Fruit fly (Drosophila melanogaster) whole organism, embryonic: ENCODE results near the gene CG7970.

ENCODE experiments used
- Atf3 ChIP-seq: fragments of 200-800 bp; sonication (Bioruptor generic); optimal IDR thresholded peaks from 3 replicates; lab custom pipeline; 2016; ENCODE audit warnings: missing biosample characterization, missing genetic modification characterization
- Bgb ChIP-seq: fragments of 200-800 bp; sonication (Bioruptor generic); IDR thresholded peaks from 2 replicates; pipeline ENCODE4 v1.3.6; 2022; ENCODE audit warnings: missing biosample characterization, missing genetic modification characterization; ENCODE audit not compliant: partially characterized antibody
- CG10543 ChIP-seq: fragments of 200-800 bp; sonication (Bioruptor generic); optimal IDR thresholded peaks from 3 replicates; lab custom pipeline; 2017; ENCODE audit warnings: missing biosample characterization, mild to moderate bottlenecking, missing genetic modification characterization, moderate library complexity
- CG11560 ChIP-seq: fragments of 200-800 bp; sonication (Bioruptor generic); IDR thresholded peaks from 3 replicates; pipeline ENCODE4 v1.3.6; 2022; ENCODE audit warnings: missing biosample characterization, missing genetic modification characterization
- CG14667 ChIP-seq: fragments of 200-800 bp; sonication (Bioruptor generic); IDR thresholded peaks from 2 replicates; pipeline ENCODE4 v1.3.6; 2022; ENCODE audit warnings: missing biosample characterization, missing genetic modification characterization
- CG15479 ChIP-seq: fragments of 200-800 bp; sonication (Bioruptor generic); optimal IDR thresholded peaks from 3 replicates; lab custom pipeline; 2019; ENCODE audit warnings: missing biosample characterization, mild to moderate bottlenecking, missing genetic modification characterization, moderate library complexity
- CG15514 ChIP-seq: fragments of 200-800 bp; sonication (Bioruptor generic); optimal IDR thresholded peaks from 3 replicates; lab custom pipeline; 2017; ENCODE audit warnings: missing biosample characterization, missing genetic modification characterization, mild to moderate bottlenecking, moderate library complexity, missing genetic modification reagents
- CG2120 ChIP-seq: fragments of 200-800 bp; sonication (Bioruptor generic); optimal IDR thresholded peaks from 3 replicates; lab custom pipeline; 2016; ENCODE audit warnings: missing biosample characterization, missing genetic modification characterization
- CG2199 ChIP-seq: fragments of 200-800 bp; sonication (Bioruptor generic); IDR thresholded peaks from 3 replicates; pipeline ENCODE4 v1.3.6; 2022; ENCODE audit warnings: missing biosample characterization, missing genetic modification characterization
- CG32532 ChIP-seq: fragments of 200-800 bp; sonication (Bioruptor generic); IDR thresholded peaks from 2 replicates; pipeline ENCODE4 v1.3.6; 2022; ENCODE audit warnings: missing biosample characterization, missing genetic modification characterization
- CG3995 ChIP-seq: fragments of 200-800 bp; sonication (Bioruptor generic); optimal IDR thresholded peaks from 3 replicates; lab custom pipeline; 2016; ENCODE audit warnings: missing biosample characterization, missing genetic modification characterization
- CG4328 ChIP-seq: fragments of 200-800 bp; sonication (Bioruptor generic); optimal IDR thresholded peaks from 3 replicates; lab custom pipeline; 2017; ENCODE audit warnings: missing biosample characterization, missing genetic modification reagents, missing genetic modification characterization
- CG6765 ChIP-seq: fragments of 200-800 bp; sonication (Bioruptor generic); optimal IDR thresholded peaks from 3 replicates; lab custom pipeline; 2017; ENCODE audit warnings: missing biosample characterization, mild to moderate bottlenecking, missing genetic modification characterization
- Dbx ChIP-seq: fragments of 200-800 bp; sonication (Bioruptor generic); IDR thresholded peaks from 3 replicates; pipeline ENCODE4 v1.3.6; 2022; ENCODE audit warnings: missing biosample characterization, missing genetic modification characterization
- Gug ChIP-seq: fragments of 200-800 bp; sonication (Bioruptor generic); IDR thresholded peaks from 4 replicates; pipeline ENCODE4 v1.3.6; 2022; ENCODE audit warnings: missing biosample characterization, missing genetic modification characterization
- HLHmδ ChIP-seq: fragments of 200-800 bp; sonication (Bioruptor generic); optimal IDR thresholded peaks from 2 replicates; lab custom pipeline; 2018; ENCODE audit warnings: missing biosample characterization, mild to moderate bottlenecking, missing genetic modification characterization, moderate library complexity
- Hmx ChIP-seq: fragments of 200-800 bp; sonication (Bioruptor generic); optimal IDR thresholded peaks from 2 replicates; lab custom pipeline; 2016; ENCODE audit warnings: missing biosample characterization, missing genetic modification characterization
- Kr ChIP-seq: fragments of 200-800 bp; sonication (Bioruptor generic); optimal IDR thresholded peaks from 2 replicates; lab custom pipeline; 2017; ENCODE audit warnings: missing biosample characterization, mild to moderate bottlenecking, missing genetic modification characterization
- NFAT ChIP-seq: fragments of 200-800 bp; sonication (Bioruptor generic); IDR thresholded peaks from 2 replicates; pipeline ENCODE4 v1.3.6; 2022; ENCODE audit warnings: missing biosample characterization, missing genetic modification characterization
- Nf-YC ChIP-seq: fragments of 200-800 bp; optimal IDR thresholded peaks from 3 replicates; lab custom pipeline; 2019; ENCODE audit warnings: missing biosample characterization, mild to moderate bottlenecking, missing genetic modification characterization, moderate library complexity
- Trl ChIP-seq, 3 experiments: fragments of >200 bp in 2 of 3; fragments of 200-800 bp in 1 of 3; sonication (Bioruptor generic) in 1 of 3; optimal IDR thresholded peaks; 2 replicates in 1 of 3; 3 replicates in 2 of 3; lab custom pipeline; 2016 to 2017; ENCODE audit warnings: missing biosample characterization in 1 of 3, missing genetic modification characterization in 1 of 3
- YL-1 ChIP-seq: fragments of 200-800 bp; sonication (Bioruptor generic); optimal IDR thresholded peaks from 3 replicates; lab custom pipeline; 2017; ENCODE audit warnings: missing biosample characterization, mild to moderate bottlenecking, missing genetic modification characterization
- abd-A ChIP-seq: fragments of 200-800 bp; sonication (Bioruptor generic); optimal IDR thresholded peaks from 3 replicates; lab custom pipeline; 2019; ENCODE audit warnings: missing biosample characterization, mild to moderate bottlenecking, missing genetic modification characterization, moderate library complexity
- bigmax ChIP-seq: fragments of 200-800 bp; sonication (Bioruptor generic); optimal IDR thresholded peaks from 2 replicates; lab custom pipeline; 2018; ENCODE audit warnings: missing biosample characterization, mild to moderate bottlenecking, missing genetic modification characterization
- bowl ChIP-seq: fragments of 200-800 bp; sonication (Bioruptor generic); IDR thresholded peaks from 2 replicates; pipeline ENCODE4 v1.3.6; 2022; ENCODE audit warnings: missing biosample characterization, missing genetic modification characterization
- crol ChIP-seq: fragments of 200-800 bp; sonication (Bioruptor generic); IDR thresholded peaks from 2 replicates; pipeline ENCODE4 v1.3.6; 2022; ENCODE audit warnings: missing biosample characterization, missing genetic modification characterization
- dm ChIP-seq: fragments of 200-800 bp; sonication (Bioruptor generic); optimal IDR thresholded peaks from 3 replicates; lab custom pipeline; 2016; ENCODE audit warnings: missing biosample characterization, missing genetic modification characterization
- grau ChIP-seq: fragments of 200-800 bp; optimal IDR thresholded peaks from 3 replicates; lab custom pipeline; 2019; ENCODE audit warnings: missing biosample characterization, mild to moderate bottlenecking, missing genetic modification characterization, moderate library complexity
- jigr1 ChIP-seq: fragments of 200-800 bp; sonication (Bioruptor generic); IDR thresholded peaks from 3 replicates; pipeline ENCODE4 v1.3.6; 2022; ENCODE audit warnings: missing biosample characterization, missing genetic modification characterization
- jing ChIP-seq: fragments of 200-800 bp; sonication (Bioruptor generic); optimal IDR thresholded peaks from 2 replicates; lab custom pipeline; 2018; ENCODE audit warnings: missing biosample characterization, mild to moderate bottlenecking, missing genetic modification characterization
- kay ChIP-seq: fragments of 200-800 bp; sonication (Bioruptor generic); optimal IDR thresholded peaks from 2 replicates; lab custom pipeline; 2016; ENCODE audit warnings: missing biosample characterization, missing genetic modification characterization
- knrl ChIP-seq: fragments of 200-800 bp; sonication (Bioruptor generic); IDR thresholded peaks from 3 replicates; pipeline ENCODE4 v1.3.6; 2022; ENCODE audit warnings: missing biosample characterization, missing genetic modification characterization; ENCODE audit not compliant: partially characterized antibody
- nau ChIP-seq: fragments of 200-800 bp; sonication (Bioruptor generic); optimal IDR thresholded peaks from 3 replicates; lab custom pipeline; 2017; ENCODE audit warnings: missing biosample characterization, mild to moderate bottlenecking, missing genetic modification characterization, missing genetic modification reagents
- nerfin-1 ChIP-seq: fragments of 200-800 bp; sonication (Bioruptor generic); optimal IDR thresholded peaks from 3 replicates; lab custom pipeline; 2019; ENCODE audit warnings: missing biosample characterization, mild to moderate bottlenecking, missing genetic modification characterization, moderate library complexity
- nom ChIP-seq: fragments of 200-800 bp; sonication (Bioruptor generic); optimal IDR thresholded peaks from 2 replicates; lab custom pipeline; 2017; ENCODE audit warnings: missing biosample characterization, missing genetic modification characterization, mild to moderate bottlenecking, moderate library complexity, missing genetic modification reagents
- pho ChIP-seq: fragments of 200-800 bp; sonication (Bioruptor generic); optimal IDR thresholded peaks from 2 replicates; lab custom pipeline; 2016; ENCODE audit warnings: missing biosample characterization, missing genetic modification characterization
- pros ChIP-seq: fragments of 200-800 bp; sonication (Bioruptor generic); optimal IDR thresholded peaks from 3 replicates; lab custom pipeline; 2019; ENCODE audit warnings: missing biosample characterization, mild to moderate bottlenecking, missing genetic modification characterization, moderate library complexity
- ranshi ChIP-seq: fragments of 200-800 bp; sonication (Bioruptor generic); IDR thresholded peaks from 2 replicates; pipeline ENCODE4 v1.3.6; 2022; ENCODE audit warnings: missing biosample characterization, missing genetic modification characterization
- sens ChIP-seq: fragments of 200-800 bp; sonication (Bioruptor generic); peaks from one replicate; lab custom pipeline; 2016; ENCODE audit warnings: missing biosample characterization, missing genetic modification characterization
- shn ChIP-seq: fragments of 200-800 bp; sonication (Bioruptor generic); optimal IDR thresholded peaks from 3 replicates; lab custom pipeline; 2016; ENCODE audit warnings: missing biosample characterization, missing genetic modification characterization
- slbo ChIP-seq: fragments of 200-800 bp; sonication (Bioruptor generic); IDR thresholded peaks from 2 replicates; pipeline ENCODE4 v1.3.6; 2022; ENCODE audit warnings: missing biosample characterization, missing genetic modification characterization
- slp2 ChIP-seq: fragments of 200-800 bp; sonication (Bioruptor generic); optimal IDR thresholded peaks from 2 replicates; lab custom pipeline; 2016; ENCODE audit warnings: missing biosample characterization, missing genetic modification characterization
- sna ChIP-seq: fragments of 200-800 bp; sonication (Bioruptor generic); IDR thresholded peaks from 2 replicates; pipeline ENCODE4 v1.3.6; 2022; ENCODE audit warnings: missing biosample characterization, missing genetic modification characterization; ENCODE audit not compliant: partially characterized antibody
- sqz ChIP-seq: fragments of 200-800 bp; sonication (Bioruptor generic); optimal IDR thresholded peaks from 3 replicates; lab custom pipeline; 2018; ENCODE audit warnings: missing biosample characterization, mild to moderate bottlenecking, missing genetic modification characterization
- sug ChIP-seq: fragments of 200-800 bp; optimal IDR thresholded peaks from 2 replicates; lab custom pipeline; 2019; ENCODE audit warnings: missing biosample characterization, mild to moderate bottlenecking, missing genetic modification characterization, moderate library complexity
- tap ChIP-seq: fragments of 200-800 bp; optimal IDR thresholded peaks from 3 replicates; lab custom pipeline; 2019; ENCODE audit warnings: missing biosample characterization, mild to moderate bottlenecking, missing genetic modification characterization, moderate library complexity
- unc-4 ChIP-seq: fragments of 200-800 bp; sonication (Bioruptor generic); IDR thresholded peaks from 2 replicates; pipeline ENCODE4 v1.3.6; 2022; ENCODE audit warnings: missing biosample characterization, missing genetic modification characterization; ENCODE audit not compliant: partially characterized antibody
- vvl ChIP-seq: fragments of 200-800 bp; sonication (Bioruptor generic); IDR thresholded peaks from 2 replicates; pipeline ENCODE4 v1.3.6; 2022; ENCODE audit warnings: missing biosample characterization, missing genetic modification characterization
- z ChIP-seq: fragments of 200-800 bp; sonication (Bioruptor generic); IDR thresholded peaks from 3 replicates; pipeline ENCODE4 v1.3.6; 2022; ENCODE audit warnings: missing biosample characterization, missing genetic modification characterization

The CG7970 gene

DNA sequence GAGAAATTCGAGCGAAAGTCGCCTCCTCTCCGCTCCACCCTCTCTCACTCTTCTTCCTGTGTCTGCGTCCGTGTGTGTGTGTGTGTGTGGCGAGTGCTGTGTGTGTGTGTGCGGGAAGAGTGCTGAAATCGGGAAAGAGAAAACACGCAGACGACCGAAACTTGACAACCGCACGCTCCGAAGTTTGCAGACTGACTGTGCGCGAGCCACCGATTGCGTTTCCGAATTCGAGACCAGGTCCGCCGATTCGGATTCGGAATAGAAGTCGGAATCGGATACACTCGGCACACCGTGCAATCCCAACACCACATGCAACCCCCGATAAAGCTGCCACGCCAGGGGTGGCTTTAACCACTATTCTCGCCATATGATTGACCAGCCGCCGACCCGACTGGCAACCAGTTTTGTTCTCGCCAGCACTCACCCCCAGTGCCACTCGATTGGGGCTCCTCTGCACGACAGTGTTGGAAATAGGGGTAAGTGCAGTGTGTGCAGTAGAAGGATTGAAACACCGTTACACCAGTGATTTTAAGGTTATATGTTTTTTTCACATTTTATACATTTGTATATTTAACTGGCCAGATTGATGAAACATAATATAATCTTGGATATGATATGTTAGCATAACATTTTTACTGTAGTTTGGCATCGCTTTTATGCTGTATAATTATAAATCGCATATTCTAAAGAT is 24.2 kb upstream of the CG7970 start, which contains the start of gene CG13928 (continued):
- TF ChIP-seq kay (GFP tag; lab: Kevin White, UChicago) (no peak), CG2120 (GFP tag; lab: Kevin White, UChicago) (peak; percentile 10), CG2199 (GFP tag; lab: Robert Waterston, UW) (no peak), nau (GFP tag; lab: Kevin White, UChicago) (no peak), abd-A (tag; lab: Kevin White, UChicago) (peak; percentile 14), Hmx (GFP tag; lab: Kevin White, UChicago) (no peak), Kr (GFP tag; lab: Kevin White, UChicago) (peak; percentile 44), Gug (no peak), bowl (GFP tag; lab: Robert Waterston, UW) (no peak), HLHmδ (GFP tag; lab: Kevin White, UChicago) (no peak), Dbx (GFP tag; lab: Robert Waterston, UW) (peak; percentile 42; the same call in 1 of the 3 replicates), nerfin-1 (tag; lab: Kevin White, UChicago) (peak; percentile 21), CG15514 (peak; percentile 21), sug (no peak), Atf3 (GFP tag; lab: Kevin White, UChicago) (no peak), z (GFP tag; lab: Robert Waterston, UW) (peak; percentile 60; the same call in 1 of the 3 replicates), grau (tag; lab: Kevin White, UChicago) (no peak), Nf-YC (tag; lab: Kevin White, UChicago) (peak; percentile 22), Bgb (GFP tag; lab: Robert Waterston, UW) (peak; percentile 69; the same call in 1 of the 2 replicates), tap (no peak), dm (GFP tag; lab: Kevin White, UChicago) (no peak), ranshi (GFP tag; lab: Robert Waterston, UW) (no peak), CG10543 (GFP tag; lab: Kevin White, UChicago) (peak; percentile 19), CG32532 (GFP tag; lab: Robert Waterston, UW) (no peak), slbo (GFP tag; lab: Robert Waterston, UW) (peak; percentile 12; the same call in 1 of the 2 replicates), CG11560 (no peak), knrl (GFP tag; lab: Robert Waterston, UW) (0 out of 3 replicates have a peak, but pooled peaks have one; percentile 11), crol (GFP tag; lab: Robert Waterston, UW) (peak; percentile 84), sqz (no peak), CG4328 (GFP tag; lab: Kevin White, UChicago) (no peak), CG15479 (GFP tag; lab: Kevin White, UChicago) (no peak), bigmax (GFP tag; lab: Kevin White, UChicago) (peak; percentile 81), CG3995 (GFP tag; lab: Kevin White, UChicago) (peak; percentile 60), jigr1 (no peak), pros (GFP tag; lab: Kevin White, UChicago) (no peak), pho (GFP tag; lab: Kevin White, UChicago) (no peak), shn (GFP tag; lab: Kevin White, UChicago) (no peak), sna (GFP tag; lab: Robert Waterston, UW) (0 out of 2 replicates have a peak, but pooled peaks have one; percentile 18), vvl (GFP tag; lab: Robert Waterston, UW) (0 out of 2 replicates have a peak, but pooled peaks have one; percentile 18), Trl (optimal IDR thresholded peaks at IDR 0.05; lab: Kevin White, UChicago) (peak; percentile 24 to 53), Trl (GFP tag; optimal IDR thresholded peaks at IDR 0.05; lab: Kevin White, UChicago) (no peak), unc-4 (GFP tag; lab: Robert Waterston, UW) (no peak), nom (GFP tag; lab: Kevin White, UChicago) (peak; percentile 23), NFAT (GFP tag; lab: Robert Waterston, UW) (0 out of 2 replicates have a peak, but pooled peaks have one; percentile 36), YL-1 (no peak), slp2 (GFP tag; lab: Kevin White, UChicago) (no peak), CG6765 (GFP tag; lab: Kevin White, UChicago) (peak; percentile 1), sens (GFP tag; lab: Kevin White, UChicago) (peak; percentile 58), jing (GFP tag; lab: Kevin White, UChicago) (no peak), CG14667 (GFP tag; lab: Robert Waterston, UW) (no peak)
